Worm (Caenorhabditis elegans): ENCODE results near the gene C27A7.5.

- no peak for TF ChIP-seq unc-39 (tag; optimal IDR thresholded peaks at IDR 0.05)
- no peak for TF ChIP-seq mdl-1 (tag; optimal IDR thresholded peaks at IDR 0.05)
These were observed 50.7 kb downstream of the C27A7.5 start, which contains the start of gene lhpp-1 for ce11 chrV:12111452-12111851.

All from whole organism, L2 larva.